Worm (Caenorhabditis elegans): ENCODE data around the gene mesp-1.

- TF ChIP-seq ces-1 (GFP tag; optimal IDR thresholded peaks at IDR 0.05): no peak
- TF ChIP-seq nhr-12 (tag; optimal IDR thresholded peaks at IDR 0.05): no peak
- TF ChIP-seq unc-62 (GFP tag; optimal IDR thresholded peaks at IDR 0.05): no peak
- no peak for TF ChIP-seq elt-1 (tag; optimal IDR thresholded peaks at IDR 0.05; ENCODE audit: borderline replicate concordance, insufficient read depth)
- TF ChIP-seq pha-4 (tag; optimal IDR thresholded peaks at IDR 0.05): no peak
These were observed 15.4 kb downstream of the mesp-1 start for ce11 chrIV:8514546-8514945.
